Fruit fly (Drosophila melanogaster): Measurements from ENCODE around the gene CG32085.

CG32085 gene

dm6 chr3L:11627819-11628483 lies 52.2 kb downstream of the CG32085 start, which contains the start of gene Apt1:
Gene Apt1 (plus strand): TSS chr3L:11628037.
- TF ChIP-seq pan (optimal IDR thresholded peaks at IDR 0.05) (no peak), Dll (optimal IDR thresholded peaks at IDR 0.05) (no peak), EcR (GFP tag; optimal IDR thresholded peaks at IDR 0.05) (no peak), CG8478 (optimal IDR thresholded peaks at IDR 0.05) (no peak), psq (optimal IDR thresholded peaks at IDR 0.05) (no peak), usp (GFP tag; optimal IDR thresholded peaks at IDR 0.05) (no peak)

dm6 chr3L:11626229-11626826 lies 53.8 kb downstream of the CG32085 start, which contains the start of gene PCID2:
Gene PCID2 (plus strand): TSS chr3L:11626441.
- TF ChIP-seq pan (optimal IDR thresholded peaks at IDR 0.05), result no peak
- no peak for TF ChIP-seq usp (GFP tag; optimal IDR thresholded peaks at IDR 0.05)
- no peak for TF ChIP-seq Dll (optimal IDR thresholded peaks at IDR 0.05)
- no peak for TF ChIP-seq CG8478 (optimal IDR thresholded peaks at IDR 0.05)
- TF ChIP-seq EcR (GFP tag; optimal IDR thresholded peaks at IDR 0.05), result no peak
- TF ChIP-seq psq (optimal IDR thresholded peaks at IDR 0.05), result no peak

- TF ChIP-seq usp (GFP tag; optimal IDR thresholded peaks at IDR 0.05) (no peak), EcR (GFP tag; optimal IDR thresholded peaks at IDR 0.05) (no peak), pan (optimal IDR thresholded peaks at IDR 0.05) (no peak), psq (optimal IDR thresholded peaks at IDR 0.05) (no peak), CG8478 (optimal IDR thresholded peaks at IDR 0.05) (no peak), Dll (optimal IDR thresholded peaks at IDR 0.05) (no peak)
These were observed 54.4 kb downstream of the CG32085 start, which contains the start of gene CG6083 for dm6 chr3L:11625634-11626175. Gene CG6083 (minus strand): TSS chr3L:11626125.

dm6 chr3L:11624281-11624680 lies 55.9 kb downstream of the CG32085 start, which contains the start of gene Akr1B:
Gene Akr1B (minus strand): TSS chr3L:11624381.
- TF ChIP-seq Dll (optimal IDR thresholded peaks at IDR 0.05) (no peak), EcR (GFP tag; optimal IDR thresholded peaks at IDR 0.05) (no peak), psq (optimal IDR thresholded peaks at IDR 0.05) (no peak), CG8478 (optimal IDR thresholded peaks at IDR 0.05) (no peak), pan (optimal IDR thresholded peaks at IDR 0.05) (no peak), usp (GFP tag; optimal IDR thresholded peaks at IDR 0.05) (no peak)

dm6 chr3L:11623245-11623883 lies 56.8 kb downstream of the CG32085 start:
- TF ChIP-seq psq (optimal IDR thresholded peaks at IDR 0.05), result no peak
- TF ChIP-seq CG8478 (optimal IDR thresholded peaks at IDR 0.05), result no peak
- TF ChIP-seq EcR (GFP tag; optimal IDR thresholded peaks at IDR 0.05), result no peak
- no peak for TF ChIP-seq pan (optimal IDR thresholded peaks at IDR 0.05)
- no peak for TF ChIP-seq Dll (optimal IDR thresholded peaks at IDR 0.05)
- no peak for TF ChIP-seq usp (GFP tag; optimal IDR thresholded peaks at IDR 0.05)

dm6 chr3L:11622750-11623149 lies 57.4 kb downstream of the CG32085 start:
- TF ChIP-seq CG8478 (optimal IDR thresholded peaks at IDR 0.05) (no peak), EcR (GFP tag; optimal IDR thresholded peaks at IDR 0.05) (no peak), pan (optimal IDR thresholded peaks at IDR 0.05) (no peak), usp (GFP tag; optimal IDR thresholded peaks at IDR 0.05) (no peak), Dll (optimal IDR thresholded peaks at IDR 0.05) (no peak), psq (optimal IDR thresholded peaks at IDR 0.05) (no peak)

dm6 chr3L:11620001-11620400 lies 60.1 kb downstream of the CG32085 start, which contains the start of gene Muc68Ca:
Gene Muc68Ca (minus strand): TSS chr3L:11620101.
- no peak for TF ChIP-seq pan (optimal IDR thresholded peaks at IDR 0.05)
- no peak for TF ChIP-seq Dll (optimal IDR thresholded peaks at IDR 0.05)
- no peak for TF ChIP-seq psq (optimal IDR thresholded peaks at IDR 0.05)
- TF ChIP-seq EcR (GFP tag; optimal IDR thresholded peaks at IDR 0.05), result no peak
- TF ChIP-seq usp (GFP tag; optimal IDR thresholded peaks at IDR 0.05), result no peak
- TF ChIP-seq CG8478 (optimal IDR thresholded peaks at IDR 0.05), result no peak

- TF ChIP-seq EcR (GFP tag; optimal IDR thresholded peaks at IDR 0.05) (no peak), psq (optimal IDR thresholded peaks at IDR 0.05) (no peak), pan (optimal IDR thresholded peaks at IDR 0.05) (no peak), CG8478 (optimal IDR thresholded peaks at IDR 0.05) (no peak), Dll (optimal IDR thresholded peaks at IDR 0.05) (no peak), usp (GFP tag; optimal IDR thresholded peaks at IDR 0.05) (no peak)
These were observed 70.3 kb downstream of the CG32085 start, which contains the start of gene CG42832 for dm6 chr3L:11609835-11610234. Gene CG42832 (plus strand): TSS chr3L:11610135.

- TF ChIP-seq Dll (optimal IDR thresholded peaks at IDR 0.05) (no peak), CG8478 (optimal IDR thresholded peaks at IDR 0.05) (no peak), psq (optimal IDR thresholded peaks at IDR 0.05) (no peak), usp (GFP tag; optimal IDR thresholded peaks at IDR 0.05) (no peak), EcR (GFP tag; optimal IDR thresholded peaks at IDR 0.05) (no peak), pan (optimal IDR thresholded peaks at IDR 0.05) (no peak)
These were observed 70.9 kb downstream of the CG32085 start, which contains the start of gene Duba for dm6 chr3L:11609153-11609809. Gene Duba (minus strand): TSS chr3L:11609465.

dm6 chr3L:11604227-11604626 lies 75.9 kb downstream of the CG32085 start:
- TF ChIP-seq Dll (optimal IDR thresholded peaks at IDR 0.05), result no peak
- no peak for TF ChIP-seq psq (optimal IDR thresholded peaks at IDR 0.05)
- TF ChIP-seq CG8478 (optimal IDR thresholded peaks at IDR 0.05), result no peak

dm6 chr3L:11602040-11602439 lies 78.1 kb downstream of the CG32085 start:
- TF ChIP-seq pan (optimal IDR thresholded peaks at IDR 0.05), result no peak
- TF ChIP-seq EcR (GFP tag; optimal IDR thresholded peaks at IDR 0.05), result no peak
- TF ChIP-seq usp (GFP tag; optimal IDR thresholded peaks at IDR 0.05), result no peak
- no peak for TF ChIP-seq Dll (optimal IDR thresholded peaks at IDR 0.05)
- TF ChIP-seq CG8478 (optimal IDR thresholded peaks at IDR 0.05), result no peak
- TF ChIP-seq psq (optimal IDR thresholded peaks at IDR 0.05), result no peak
